Worm (Caenorhabditis elegans) whole organism, L1 larva: Measurements from ENCODE around the gene C13G3.1.

ENCODE experiments used
- C04F5.9 ChIP-seq: sonication (generic microtip); optimal IDR thresholded peaks from 2 replicates; lab custom pipeline; 2016; ENCODE audit warnings: missing genetic modification characterization, missing compliant biosample characterization
- C34B4.2 ChIP-seq: sonication (generic microtip); optimal IDR thresholded peaks from 2 replicates; lab custom pipeline; 2017; ENCODE audit warnings: mild to moderate bottlenecking, missing genetic modification characterization, missing compliant biosample characterization
- Y116A8C.19 ChIP-seq: sonication (generic microtip); optimal IDR thresholded peaks from 2 replicates; lab custom pipeline; 2016; ENCODE audit warnings: missing compliant biosample characterization, missing genetic modification characterization, borderline replicate concordance
- aha-1 ChIP-seq: fragments of 150-350 bp; optimal IDR thresholded peaks from 2 replicates; lab custom pipeline; 2014; ENCODE audit warnings: missing biosample characterization, missing genetic modification characterization
- alr-1 ChIP-seq: fragments of 200-800 bp; sonication (Bioruptor generic); optimal IDR thresholded peaks from 2 replicates; lab custom pipeline; 2018; ENCODE audit warnings: borderline replicate concordance, mild to moderate bottlenecking, missing genetic modification characterization, missing compliant biosample characterization
- aly-2 ChIP-seq: fragments of 150-350 bp; optimal IDR thresholded peaks from 2 replicates; lab custom pipeline; 2014; ENCODE audit warnings: missing biosample characterization, missing genetic modification characterization
- blmp-1 ChIP-seq: fragments of 150-350 bp; optimal IDR thresholded peaks from 2 replicates; lab custom pipeline; 2014; ENCODE audit warnings: missing biosample characterization, missing genetic modification characterization
- ceh-82 ChIP-seq, 3 experiments: fragments of 150-350 bp in 1 of 3; sonication (generic microtip) in 2 of 3; optimal IDR thresholded peaks; 2 replicates each; lab custom pipeline; 2014 to 2017; ENCODE audit warnings: missing biosample characterization in 3 of 3, missing genetic modification characterization in 3 of 3
- ceh-90 ChIP-seq: sonication (generic microtip); optimal IDR thresholded peaks from 2 replicates; lab custom pipeline; 2016; ENCODE audit warnings: missing genetic modification characterization, missing compliant biosample characterization
- ces-1 ChIP-seq: fragments of 150-350 bp; optimal IDR thresholded peaks from 2 replicates; lab custom pipeline; 2014; ENCODE audit warnings: missing biosample characterization, missing genetic modification reagents, missing genetic modification characterization
- dpl-1 ChIP-seq, 3 experiments: fragments of 150-350 bp in 2 of 3; sonication (generic microtip) in 1 of 3; optimal IDR thresholded peaks; 2 replicates each; lab custom pipeline; 2014 to 2017; ENCODE audit warnings: missing biosample characterization in 3 of 3, missing genetic modification characterization in 3 of 3, missing genetic modification reagents in 3 of 3
- egl-27 ChIP-seq, 2 experiments: fragments of 150-350 bp in 1 of 2; sonication (generic microtip); optimal IDR thresholded peaks; 3 replicates each; lab custom pipeline; 2017 to 2018; ENCODE audit warnings: missing biosample characterization in 2 of 2, missing genetic modification characterization in 2 of 2, missing genetic modification reagents in 2 of 2
- ets-5 ChIP-seq: fragments of 200-800 bp; sonication (Bioruptor generic); IDR thresholded peaks from 2 replicates; pipeline ENCODE4 v1.3.6; 2022; ENCODE audit warnings: missing genetic modification characterization, missing compliant biosample characterization
- fkh-10 ChIP-seq: sonication (generic microtip); optimal IDR thresholded peaks from 2 replicates; lab custom pipeline; 2017; ENCODE audit warnings: missing biosample characterization, missing genetic modification reagents, missing genetic modification characterization
- fkh-8 ChIP-seq: sonication (generic microtip); optimal IDR thresholded peaks from 2 replicates; lab custom pipeline; 2016; ENCODE audit warnings: mild to moderate bottlenecking, missing genetic modification characterization, missing compliant biosample characterization
- fos-1 ChIP-seq: fragments of 150-350 bp; optimal IDR thresholded peaks from 2 replicates; lab custom pipeline; 2014; ENCODE audit warnings: missing biosample characterization, missing genetic modification characterization
- grh-1 ChIP-seq: fragments of 200-800 bp; sonication (Bioruptor generic); IDR thresholded peaks from 2 replicates; pipeline ENCODE4 v1.3.6; 2022; ENCODE audit warnings: missing genetic modification reagents, missing genetic modification characterization, missing compliant biosample characterization
- hpl-2 ChIP-seq: fragments of 150-350 bp; optimal IDR thresholded peaks from 2 replicates; lab custom pipeline; 2014; ENCODE audit warnings: missing biosample characterization, missing genetic modification reagents, missing genetic modification characterization
- lin-14 ChIP-seq: fragments of 200-800 bp; sonication (Bioruptor generic); optimal IDR thresholded peaks from 2 replicates; lab custom pipeline; 2018; ENCODE audit warnings: mild to moderate bottlenecking, missing genetic modification characterization, moderate library complexity, missing compliant biosample characterization
- lin-35 ChIP-seq, 2 experiments: fragments of 150-350 bp; optimal IDR thresholded peaks; 2 replicates each; lab custom pipeline; 2014; ENCODE audit warnings: missing biosample characterization in 2 of 2, missing genetic modification characterization in 2 of 2, missing genetic modification reagents in 2 of 2
- lin-39 ChIP-seq: fragments of 150-350 bp; optimal IDR thresholded peaks from 2 replicates; lab custom pipeline; 2014; ENCODE audit warnings: missing biosample characterization, missing genetic modification reagents, missing genetic modification characterization
- lir-3 ChIP-seq: sonication (generic microtip); optimal IDR thresholded peaks from 2 replicates; lab custom pipeline; 2016; ENCODE audit warnings: mild to moderate bottlenecking, missing genetic modification characterization, moderate library complexity, missing compliant biosample characterization; ENCODE audit not compliant: poor library complexity
- lsy-2 ChIP-seq, 2 experiments: fragments of 150-350 bp; optimal IDR thresholded peaks; 2 replicates each; lab custom pipeline; 2014; ENCODE audit warnings: missing biosample characterization in 2 of 2, missing genetic modification characterization in 2 of 2
- mab-9 ChIP-seq: fragments of 200-800 bp; sonication (Bioruptor generic); IDR thresholded peaks from 2 replicates; pipeline ENCODE4 v1.3.6; 2022; ENCODE audit warnings: missing genetic modification reagents, missing genetic modification characterization, missing compliant biosample characterization
- mef-2 ChIP-seq: fragments of 150-350 bp; optimal IDR thresholded peaks from 2 replicates; lab custom pipeline; 2014; ENCODE audit warnings: missing biosample characterization, missing genetic modification characterization
- mep-1 ChIP-seq: fragments of 150-350 bp; optimal IDR thresholded peaks from 2 replicates; lab custom pipeline; 2014; ENCODE audit warnings: missing biosample characterization, missing genetic modification characterization
- nhr-12 ChIP-seq: sonication (generic microtip); optimal IDR thresholded peaks from 2 replicates; lab custom pipeline; 2017; ENCODE audit warnings: missing biosample characterization, missing genetic modification characterization
- nhr-20 ChIP-seq: sonication (generic microtip); optimal IDR thresholded peaks from 2 replicates; lab custom pipeline; 2016; ENCODE audit warnings: mild to moderate bottlenecking, missing genetic modification characterization, missing compliant biosample characterization
- nhr-237 ChIP-seq: fragments of 150-350 bp; optimal IDR thresholded peaks from 2 replicates; lab custom pipeline; 2014; ENCODE audit warnings: missing biosample characterization, missing genetic modification characterization
- nhr-28 ChIP-seq: fragments of 150-350 bp; optimal IDR thresholded peaks from 2 replicates; lab custom pipeline; 2014; ENCODE audit warnings: missing biosample characterization, missing genetic modification characterization
- nhr-76 ChIP-seq: sonication (generic microtip); optimal IDR thresholded peaks from 2 replicates; lab custom pipeline; 2017; ENCODE audit warnings: missing biosample characterization, missing genetic modification characterization
- nhr-77 ChIP-seq: fragments of 150-350 bp; optimal IDR thresholded peaks from 2 replicates; lab custom pipeline; 2014; ENCODE audit warnings: missing biosample characterization, missing genetic modification characterization
- nhr-84 ChIP-seq: sonication (generic microtip); optimal IDR thresholded peaks from 2 replicates; lab custom pipeline; 2017; ENCODE audit warnings: missing biosample characterization, missing genetic modification characterization
- nhr-90 ChIP-seq: sonication (generic microtip); optimal IDR thresholded peaks from 2 replicates; lab custom pipeline; 2016; ENCODE audit warnings: mild to moderate bottlenecking, missing genetic modification characterization, missing compliant biosample characterization; ENCODE audit not compliant: poor library complexity
- pag-3 ChIP-seq: sonication (generic microtip); optimal IDR thresholded peaks from 2 replicates; lab custom pipeline; 2017; ENCODE audit warnings: missing genetic modification characterization, mild to moderate bottlenecking, missing compliant biosample characterization, antibody characterized with exemption, borderline replicate concordance; ENCODE audit not compliant: insufficient read depth
- pax-3 ChIP-seq: fragments of 200-800 bp; sonication (Bioruptor generic); optimal IDR thresholded peaks from 2 replicates; lab custom pipeline; 2018; ENCODE audit warnings: mild to moderate bottlenecking, missing genetic modification characterization, moderate library complexity, missing compliant biosample characterization
- skn-1 ChIP-seq: fragments of 150-350 bp; optimal IDR thresholded peaks from 2 replicates; lab custom pipeline; 2014; ENCODE audit warnings: missing biosample characterization, missing genetic modification characterization
- snpc-4 ChIP-seq: fragments of 150-350 bp; optimal IDR thresholded peaks from 2 replicates; lab custom pipeline; 2014; ENCODE audit warnings: missing biosample characterization, missing genetic modification characterization
- snu-23 ChIP-seq: sonication (generic microtip); optimal IDR thresholded peaks from 2 replicates; lab custom pipeline; 2016; ENCODE audit warnings: missing genetic modification characterization, missing compliant biosample characterization
- sox-4 ChIP-seq: sonication (generic microtip); optimal IDR thresholded peaks from 2 replicates; lab custom pipeline; 2016; ENCODE audit warnings: missing genetic modification characterization, missing compliant biosample characterization
- sptf-1 ChIP-seq: fragments of 150-350 bp; optimal IDR thresholded peaks from 2 replicates; lab custom pipeline; 2014; ENCODE audit warnings: missing biosample characterization, missing genetic modification characterization
- unc-30 ChIP-seq: sonication (generic microtip); optimal IDR thresholded peaks from 2 replicates; lab custom pipeline; 2017; ENCODE audit warnings: missing biosample characterization, missing genetic modification characterization
- unc-62 ChIP-seq: fragments of 150-350 bp; optimal IDR thresholded peaks from 2 replicates; lab custom pipeline; 2014; ENCODE audit warnings: missing biosample characterization, missing genetic modification reagents, missing genetic modification characterization
- unc-86 ChIP-seq: sonication (generic microtip); optimal IDR thresholded peaks from 2 replicates; lab custom pipeline; 2016; ENCODE audit warnings: missing genetic modification characterization, missing compliant biosample characterization
- unc-98 ChIP-seq: fragments of 200-800 bp; sonication (Bioruptor generic); IDR thresholded peaks from 2 replicates; pipeline ENCODE4 v1.3.6; 2022; ENCODE audit warnings: missing genetic modification characterization, missing compliant biosample characterization
- xbp-1 ChIP-seq: sonication (generic microtip); optimal IDR thresholded peaks from 2 replicates; lab custom pipeline; 2016; ENCODE audit warnings: missing genetic modification characterization, missing compliant biosample characterization
- zag-1 ChIP-seq: fragments of 150-350 bp; optimal IDR thresholded peaks from 2 replicates; lab custom pipeline; 2014; ENCODE audit warnings: missing biosample characterization, missing genetic modification characterization
- ztf-11 ChIP-seq, 2 experiments: sonication (generic microtip); optimal IDR thresholded peaks; 2 replicates each; lab custom pipeline; 2016 to 2017; ENCODE audit warnings: missing genetic modification characterization in 2 of 2, missing biosample characterization in 1 of 2, missing compliant biosample characterization in 1 of 2
- ztf-4 ChIP-seq: fragments of 150-350 bp; optimal IDR thresholded peaks from 2 replicates; lab custom pipeline; 2014; ENCODE audit warnings: missing biosample characterization, missing genetic modification characterization

C13G3.1 gene

ce11 chrV:11040020-11040419 is 27.8 kb upstream of the C13G3.1 start, which contains the start of gene C45B11.9:
TSS of gene C45B11.9 (plus strand) at chrV:11040320.
- no peak for TF ChIP-seq pax-3
- no peak for TF ChIP-seq mef-2
- TF ChIP-seq lin-35 (GFP tag; optimal IDR thresholded peaks at IDR 0.05; lab: Kevin White, UChicago): no peak
- no peak for TF ChIP-seq nhr-76
- no peak for TF ChIP-seq unc-30 (tag; lab: Kevin White, UChicago)
- TF ChIP-seq ceh-90 (tag; lab: Kevin White, UChicago): no peak
- no peak for TF ChIP-seq C04F5.9
- no peak for TF ChIP-seq fkh-10
- TF ChIP-seq C34B4.2 (tag; lab: Kevin White, UChicago): no peak
- no peak for TF ChIP-seq unc-62 (GFP tag; lab: Kevin White, UChicago)

DNA sequence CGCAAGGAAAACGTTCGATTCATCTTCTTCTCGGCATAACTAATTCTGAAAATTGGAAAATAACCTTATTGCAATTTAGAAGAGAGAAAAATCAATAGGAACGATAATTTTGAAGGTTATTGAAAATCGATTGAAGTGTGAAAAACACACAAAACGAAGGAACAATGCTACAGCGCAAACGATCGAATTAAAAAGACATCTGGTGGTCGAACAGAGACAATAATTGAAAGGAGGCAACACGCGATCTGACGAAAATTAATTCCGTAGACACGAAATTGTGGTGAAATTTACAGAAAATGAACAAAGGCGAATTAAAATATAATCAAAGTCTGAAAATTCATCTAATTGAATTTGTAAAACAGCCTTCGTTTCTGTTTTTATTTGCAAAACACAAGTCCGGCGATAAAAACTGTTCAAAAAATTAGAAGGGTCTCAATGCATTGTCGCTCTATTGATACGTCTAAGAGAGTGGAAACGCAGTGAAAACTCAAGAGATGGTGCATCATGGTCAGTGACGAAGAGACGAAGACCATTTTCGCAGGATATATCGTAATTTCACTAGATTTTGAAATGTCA is 27.2 kb upstream of the C13G3.1 start, which contains the start of gene pak-2:
Gene pak-2 (minus strand): TSS at position 51 of the 576 bp plus-strand sequence.
- TF ChIP-seq snu-23 (GFP tag; lab: Kevin White, UChicago) (peak; percentile 91), nhr-90 (tag; lab: Kevin White, UChicago) (peak; percentile 85), ztf-4 (tag; lab: Kevin White, UChicago) (no peak), skn-1 (tag; lab: Kevin White, UChicago) (peak; percentile 38), snpc-4 (tag; lab: Kevin White, UChicago) (peak; percentile 37), egl-27 (tag; optimal IDR thresholded peaks at IDR 0.05; lab: Kevin White, UChicago) (no peak), ceh-82 (tag; optimal IDR thresholded peaks at IDR 0.05; lab: Kevin White, UChicago) (peak; percentile 32 to 64 (median 59)), mab-9 (peak; percentile 53; the same call in 1 of the 2 replicates), nhr-28 (tag; lab: Kevin White, UChicago) (no peak), aly-2 (tag; lab: Kevin White, UChicago) (peak; percentile 53), aha-1 (tag; lab: Kevin White, UChicago) (no peak), unc-98 (peak; percentile 76; the same call in 1 of the 2 replicates), pax-3 (peak; percentile 94), mep-1 (tag; lab: Kevin White, UChicago) (peak; percentile 71), grh-1 (peak; percentile 31; the same call in 1 of the 2 replicates), sox-4 (peak; percentile 74), xbp-1 (tag; lab: Kevin White, UChicago) (peak; percentile 83), hpl-2 (GFP tag; lab: Kevin White, UChicago) (peak; percentile 63), ztf-11 (tag; optimal IDR thresholded peaks at IDR 0.05; lab: Kevin White, UChicago) (peak in 1 of 2 experiments; percentile 88), lir-3 (tag; lab: Kevin White, UChicago) (peak; percentile 90), pag-3 (no peak), unc-86 (tag; lab: Kevin White, UChicago) (peak; percentile 73), C34B4.2 (tag; lab: Kevin White, UChicago) (no peak), ceh-90 (tag; lab: Kevin White, UChicago) (peak; percentile 64), nhr-76 (no peak), nhr-84 (no peak), lsy-2 (tag; optimal IDR thresholded peaks at IDR 0.05; lab: Kevin White, UChicago) (peak; percentile 73 to 91), ces-1 (GFP tag; lab: Kevin White, UChicago) (no peak), blmp-1 (tag; lab: Kevin White, UChicago) (peak; percentile 75), dpl-1 (GFP tag; optimal IDR thresholded peaks at IDR 0.05; lab: Kevin White, UChicago) (peak; percentile 61 to 77 (median 68)), lin-35 (GFP tag; optimal IDR thresholded peaks at IDR 0.05; lab: Kevin White, UChicago) (peak; percentile 74 to 89), nhr-12 (tag; lab: Kevin White, UChicago) (no peak), nhr-77 (peak; percentile 90), ets-5 (GFP tag; lab: Robert Waterston, UW) (no peak), mef-2 (no peak), fos-1 (tag; lab: Kevin White, UChicago) (peak; percentile 60), unc-30 (tag; lab: Kevin White, UChicago) (no peak), nhr-237 (tag; lab: Kevin White, UChicago) (peak; percentile 59), nhr-20 (tag; lab: Kevin White, UChicago) (peak; percentile 90), lin-14 (GFP tag; lab: Kevin White, UChicago) (peak; percentile 95), Y116A8C.19 (tag; lab: Kevin White, UChicago) (no peak), lin-39 (peak; percentile 37), alr-1 (tag; lab: Kevin White, UChicago) (no peak), fkh-8 (tag; lab: Kevin White, UChicago) (peak; percentile 85), sptf-1 (tag; lab: Kevin White, UChicago) (no peak), zag-1 (tag; lab: Kevin White, UChicago) (peak; percentile 31)
